Worm (Caenorhabditis elegans) whole organism, mixed stage, embryonic: ENCODE measurements around the gene math-1.

Experiments used
- ces-1 ChIP-seq: fragments of 150-350 bp; optimal IDR thresholded peaks from 2 replicates; lab custom pipeline; 2014; ENCODE audit warnings: missing biosample characterization, missing genetic modification reagents, missing genetic modification characterization
- elt-3 ChIP-seq: fragments of 150-350 bp; optimal IDR thresholded peaks from 2 replicates; lab custom pipeline; 2014; ENCODE audit warnings: missing biosample characterization, missing genetic modification characterization
- pha-4 ChIP-seq: fragments of 150-350 bp; optimal IDR thresholded peaks from 2 replicates; lab custom pipeline; 2018; ENCODE audit warnings: missing biosample characterization, missing genetic modification reagents, missing genetic modification characterization
- unc-62 ChIP-seq: fragments of 150-350 bp; optimal IDR thresholded peaks from 2 replicates; lab custom pipeline; 2014; ENCODE audit warnings: missing biosample characterization, missing genetic modification reagents, missing genetic modification characterization

DNA sequence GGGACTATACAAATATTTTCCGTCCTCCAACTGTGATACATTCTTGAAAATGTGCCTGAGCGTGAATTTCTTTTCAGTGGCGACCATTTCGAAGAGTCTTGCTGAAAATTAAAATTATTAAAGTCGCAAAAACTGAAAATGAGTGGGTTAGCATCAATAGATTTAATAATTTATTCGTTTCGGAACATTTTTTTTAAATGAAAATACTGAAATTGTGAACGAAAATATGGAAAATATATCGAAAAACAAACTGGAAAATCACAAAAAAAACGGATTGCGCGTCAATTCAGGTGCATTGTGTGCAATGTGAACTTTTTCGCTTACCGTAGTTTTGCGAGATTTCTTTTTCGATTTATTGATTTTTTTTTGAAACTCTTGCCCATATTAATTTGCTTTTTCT, 14.6 kb downstream of the math-1 start, which contains the start of gene bath-5:
- no peak for TF ChIP-seq pha-4 (tag; lab: Kevin White, UChicago)
- TF ChIP-seq elt-3 (tag; lab: Kevin White, UChicago) = no peak
- no peak for TF ChIP-seq unc-62 (GFP tag; lab: Kevin White, UChicago)
- no peak for TF ChIP-seq ces-1 (GFP tag; lab: Kevin White, UChicago)
